Fruit fly (Drosophila melanogaster) whole organism, pupa: ENCODE data around the gene yellow-e3.

Experiments
- CG14655 ChIP-seq: fragments of 200-800 bp; sonication (Bioruptor generic); optimal IDR thresholded peaks from 3 replicates; lab custom pipeline; 2017; ENCODE audit warnings: mild to moderate bottlenecking, missing biosample characterization, missing genetic modification reagents, missing genetic modification characterization
- CG17806 ChIP-seq: fragments of 200-800 bp; sonication (Bioruptor generic); optimal IDR thresholded peaks from 2 replicates; lab custom pipeline; 2018; ENCODE audit warnings: missing biosample characterization, mild to moderate bottlenecking, missing genetic modification characterization, moderate library complexity
- CG32121 ChIP-seq: fragments of 200-800 bp; sonication (Bioruptor generic); IDR thresholded peaks from 2 replicates; pipeline ENCODE4 v1.3.6; 2022; ENCODE audit warnings: missing biosample characterization, missing genetic modification characterization
- CG4496 ChIP-seq: fragments of 200-800 bp; sonication (Bioruptor generic); IDR thresholded peaks from 3 replicates; pipeline ENCODE4 v1.3.6; 2022; ENCODE audit warnings: missing biosample characterization, missing genetic modification characterization
- CG8301 ChIP-seq: fragments of 200-800 bp; sonication (Bioruptor generic); optimal IDR thresholded peaks from 2 replicates; lab custom pipeline; 2018; ENCODE audit warnings: missing biosample characterization, mild to moderate bottlenecking, missing genetic modification characterization
- D1 ChIP-seq: fragments of 200-800 bp; sonication (Bioruptor generic); optimal IDR thresholded peaks from 2 replicates; lab custom pipeline; 2018; ENCODE audit warnings: missing biosample characterization, mild to moderate bottlenecking, missing genetic modification characterization, moderate library complexity
- EcR ChIP-seq: fragments of 200-800 bp; sonication (Bioruptor generic); optimal IDR thresholded peaks from 3 replicates; lab custom pipeline; 2019; ENCODE audit warnings: missing biosample characterization, missing genetic modification characterization, mild to moderate bottlenecking, moderate library complexity, missing genetic modification reagents
- Ets98B ChIP-seq: fragments of 200-800 bp; sonication (Bioruptor generic); IDR thresholded peaks from 2 replicates; pipeline ENCODE4 v1.3.6; 2022; ENCODE audit warnings: missing biosample characterization, missing genetic modification characterization
- Pif1A ChIP-seq: fragments of 200-800 bp; sonication (Bioruptor generic); optimal IDR thresholded peaks from 3 replicates; lab custom pipeline; 2016; ENCODE audit warnings: missing biosample characterization, missing genetic modification characterization
- Pif1B ChIP-seq: fragments of 200-800 bp; sonication (Bioruptor generic); optimal IDR thresholded peaks from 3 replicates; lab custom pipeline; 2016; ENCODE audit warnings: missing biosample characterization, missing genetic modification characterization
- Snoo ChIP-seq: fragments of 200-800 bp; sonication (Bioruptor generic); optimal IDR thresholded peaks from 3 replicates; lab custom pipeline; 2017; ENCODE audit warnings: missing biosample characterization, mild to moderate bottlenecking, missing genetic modification characterization, inconsistent platforms
- rn ChIP-seq: fragments of 200-800 bp; sonication (Bioruptor generic); IDR thresholded peaks from 2 replicates; pipeline ENCODE4 v1.3.6; 2022; ENCODE audit warnings: missing biosample characterization, missing genetic modification characterization

DNA sequence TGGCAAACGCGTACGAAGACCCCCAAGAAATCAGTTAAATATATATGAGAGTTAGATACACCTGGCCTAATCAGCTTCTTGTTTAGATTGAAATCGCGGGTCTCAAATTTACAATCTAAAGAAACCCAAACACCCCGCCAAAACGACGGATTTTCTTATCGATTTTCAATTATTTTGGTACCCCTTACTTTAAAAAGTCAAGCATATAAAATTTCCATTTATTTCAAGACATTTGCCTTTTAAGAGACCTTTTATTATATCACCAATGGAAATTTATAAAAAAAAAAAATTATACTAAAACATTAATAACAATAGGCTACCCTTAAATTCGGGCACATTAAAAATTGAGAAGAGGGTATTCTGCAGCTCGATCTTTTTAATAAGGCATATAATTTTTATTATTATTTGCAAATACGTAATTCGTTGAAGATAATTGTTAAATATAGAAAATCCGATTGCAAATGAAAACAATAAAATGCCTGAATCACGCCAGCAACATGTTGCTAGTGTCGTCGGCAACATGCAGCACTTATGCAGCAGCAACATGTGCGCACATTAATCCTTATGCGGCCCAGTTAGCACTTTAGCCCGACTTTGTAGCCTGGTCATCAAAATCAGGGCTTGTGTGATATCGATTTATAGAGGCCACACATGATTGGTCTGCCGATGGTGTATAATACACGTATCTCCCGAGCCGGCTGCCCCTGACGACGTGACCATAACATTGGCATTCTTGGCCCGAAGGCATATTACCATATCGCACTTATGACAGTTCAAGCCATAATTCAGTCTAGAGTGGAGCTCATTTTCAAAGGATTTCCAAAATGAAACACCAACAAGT lies 32.6 kb downstream of the yellow-e3 start, which contains the start of the genes Lip3 and CG34309:
- no peak for TF ChIP-seq CG14655 (GFP tag; lab: Kevin White, UChicago)
- no peak for TF ChIP-seq CG4496 (GFP tag; lab: Robert Waterston, UW)
- no peak for TF ChIP-seq rn (GFP tag; lab: Robert Waterston, UW)
- TF ChIP-seq Pif1A: no peak
- TF ChIP-seq CG32121 (GFP tag; lab: Robert Waterston, UW): no peak
- no peak for TF ChIP-seq EcR (GFP tag; lab: Kevin White, UChicago)
- TF ChIP-seq Ets98B (GFP tag; lab: Robert Waterston, UW): no peak
- no peak for TF ChIP-seq CG8301 (tag; lab: Kevin White, UChicago)
- TF ChIP-seq CG17806 (tag; lab: Kevin White, UChicago): peak; percentile 24
- TF ChIP-seq Pif1B: no peak
- peak; percentile 57 for TF ChIP-seq Snoo
- no peak for TF ChIP-seq D1
